Fruit fly (Drosophila melanogaster) whole organism, embryonic: ENCODE measurements around the gene Ser.

ENCODE experiments used
- Ada2b ChIP-seq: fragments of 200-800 bp; sonication (Bioruptor generic); IDR thresholded peaks from 2 replicates; pipeline ENCODE4 v1.3.6; 2022; ENCODE audit warnings: missing biosample characterization, missing genetic modification characterization
- Aef1 ChIP-seq: fragments of 200-800 bp; sonication (Bioruptor generic); IDR thresholded peaks from 3 replicates; pipeline ENCODE4 v1.3.6; 2022; ENCODE audit warnings: missing biosample characterization, missing genetic modification characterization
- CG11085 ChIP-seq: fragments of 200-800 bp; sonication (Bioruptor generic); IDR thresholded peaks from 2 replicates; pipeline ENCODE4 v1.3.6; 2022; ENCODE audit warnings: missing biosample characterization, missing genetic modification characterization
- CG11093 ChIP-seq: fragments of 200-800 bp; sonication (Bioruptor generic); IDR thresholded peaks from 3 replicates; pipeline ENCODE4 v1.3.6; 2022; ENCODE audit warnings: missing biosample characterization, missing genetic modification characterization
- CG11247 ChIP-seq: fragments of 200-800 bp; sonication (Bioruptor generic); IDR thresholded peaks from 2 replicates; pipeline ENCODE4 v1.3.6; 2022; ENCODE audit warnings: missing biosample characterization, missing genetic modification characterization
- CG11695 ChIP-seq: fragments of 200-800 bp; sonication (Bioruptor generic); IDR thresholded peaks from 3 replicates; pipeline ENCODE4 v1.3.6; 2022; ENCODE audit warnings: missing biosample characterization, missing genetic modification characterization
- CG12299 ChIP-seq: fragments of 200-800 bp; sonication (Bioruptor generic); optimal IDR thresholded peaks from 2 replicates; lab custom pipeline; 2018; ENCODE audit warnings: missing biosample characterization, mild to moderate bottlenecking, missing genetic modification characterization
- CG12769 ChIP-seq: fragments of 200-800 bp; sonication (Bioruptor generic); optimal IDR thresholded peaks from 2 replicates; lab custom pipeline; 2019; ENCODE audit warnings: missing biosample characterization, mild to moderate bottlenecking, missing genetic modification characterization, moderate library complexity
- CG13287 ChIP-seq: fragments of 200-800 bp; sonication (Bioruptor generic); IDR thresholded peaks from 2 replicates; pipeline ENCODE4 v1.3.6; 2022; ENCODE audit warnings: missing biosample characterization, missing genetic modification characterization; ENCODE audit not compliant: partially characterized antibody
- CG14710 ChIP-seq: fragments of 200-800 bp; sonication (Bioruptor generic); optimal IDR thresholded peaks from 3 replicates; lab custom pipeline; 2019; ENCODE audit warnings: missing biosample characterization, mild to moderate bottlenecking, missing genetic modification characterization, moderate library complexity
- CG16779 ChIP-seq: fragments of 200-800 bp; sonication (Bioruptor generic); IDR thresholded peaks from 2 replicates; pipeline ENCODE4 v1.3.6; 2022; ENCODE audit warnings: missing biosample characterization, missing genetic modification characterization
- CG18262 ChIP-seq: fragments of 200-800 bp; optimal IDR thresholded peaks from 3 replicates; lab custom pipeline; 2019; ENCODE audit warnings: missing biosample characterization, mild to moderate bottlenecking, missing genetic modification characterization, moderate library complexity
- CG2875 ChIP-seq: fragments of 200-800 bp; sonication (Bioruptor generic); optimal IDR thresholded peaks from 2 replicates; lab custom pipeline; 2017; ENCODE audit warnings: missing biosample characterization, mild to moderate bottlenecking, missing genetic modification characterization, missing genetic modification reagents
- CG32767 ChIP-seq: fragments of 200-800 bp; sonication (Bioruptor generic); IDR thresholded peaks from 2 replicates; pipeline ENCODE4 v1.3.6; 2022; ENCODE audit warnings: missing biosample characterization, missing genetic modification characterization
- CG34224 ChIP-seq: fragments of 200-800 bp; sonication (Bioruptor generic); IDR thresholded peaks from 3 replicates; pipeline ENCODE4 v1.3.6; 2022; ENCODE audit warnings: missing biosample characterization, missing genetic modification characterization; ENCODE audit not compliant: partially characterized antibody
- CG5245 ChIP-seq: fragments of 200-800 bp; sonication (Bioruptor generic); optimal IDR thresholded peaks from 3 replicates; lab custom pipeline; 2016; ENCODE audit warnings: missing biosample characterization, missing genetic modification characterization
- CG7556 ChIP-seq: fragments of 200-800 bp; sonication (Bioruptor generic); optimal IDR thresholded peaks from 2 replicates; lab custom pipeline; 2017; ENCODE audit warnings: missing biosample characterization, mild to moderate bottlenecking, missing genetic modification characterization
- CG8089 ChIP-seq: fragments of 200-800 bp; sonication (Bioruptor generic); optimal IDR thresholded peaks from 3 replicates; lab custom pipeline; 2016; ENCODE audit warnings: missing biosample characterization, missing genetic modification characterization
- CG8765 ChIP-seq: fragments of 200-800 bp; sonication (Bioruptor generic); IDR thresholded peaks from 2 replicates; pipeline ENCODE4 v1.3.6; 2022; ENCODE audit warnings: missing biosample characterization, missing genetic modification characterization
- CkIIα-i1 ChIP-seq: fragments of 200-800 bp; sonication (Bioruptor generic); IDR thresholded peaks from 2 replicates; pipeline ENCODE4 v1.3.6; 2022; ENCODE audit warnings: missing biosample characterization, missing genetic modification characterization
- E2f1 ChIP-seq: fragments of 200-800 bp; sonication (Bioruptor generic); IDR thresholded peaks from 2 replicates; pipeline ENCODE4 v1.3.6; 2022; ENCODE audit warnings: missing biosample characterization, missing genetic modification characterization
- Eip74EF ChIP-seq, 2 experiments: fragments of 200-800 bp in 1 of 2; fragments of >200 bp in 1 of 2; sonication (Bioruptor generic) in 1 of 2; optimal IDR thresholded peaks; 2 replicates each; lab custom pipeline; 2017 to 2019; ENCODE audit warnings: missing biosample characterization in 2 of 2, missing genetic modification characterization in 2 of 2, mild to moderate bottlenecking in 1 of 2, moderate library complexity in 1 of 2
- Fer3 ChIP-seq: fragments of 200-800 bp; sonication (Bioruptor generic); optimal IDR thresholded peaks from 2 replicates; lab custom pipeline; 2018; ENCODE audit warnings: missing biosample characterization, mild to moderate bottlenecking, missing genetic modification characterization, moderate library complexity
- GATAe ChIP-seq: fragments of 200-800 bp; sonication (Bioruptor generic); conservative IDR thresholded peaks from 2 replicates; pipeline ENCODE4 v1.3.6; 2022; ENCODE audit warnings: missing biosample characterization, missing genetic modification characterization
- Med ChIP-seq: fragments of 200-800 bp; sonication (Bioruptor generic); peaks from one replicate; lab custom pipeline; 2016; ENCODE audit warnings: missing biosample characterization, missing genetic modification characterization, mild to moderate bottlenecking, inconsistent platforms, moderate library complexity
- Myb ChIP-seq: fragments of 200-800 bp; sonication (Bioruptor generic); optimal IDR thresholded peaks from 2 replicates; lab custom pipeline; 2016; ENCODE audit warnings: missing biosample characterization, missing genetic modification characterization
- NFAT ChIP-seq: fragments of 200-800 bp; sonication (Bioruptor generic); IDR thresholded peaks from 2 replicates; pipeline ENCODE4 v1.3.6; 2022; ENCODE audit warnings: missing biosample characterization, missing genetic modification characterization
- Poxn ChIP-seq: fragments of 200-800 bp; sonication (Bioruptor generic); IDR thresholded peaks from 2 replicates; pipeline ENCODE4 v1.3.6; 2022; ENCODE audit warnings: missing biosample characterization, missing genetic modification characterization
- Sox102F ChIP-seq: fragments of 200-800 bp; sonication (Bioruptor generic); optimal IDR thresholded peaks from 2 replicates; lab custom pipeline; 2018; ENCODE audit warnings: missing biosample characterization, mild to moderate bottlenecking, missing genetic modification characterization, moderate library complexity
- Spps ChIP-seq: fragments of 200-800 bp; sonication (Bioruptor generic); optimal IDR thresholded peaks from 2 replicates; lab custom pipeline; 2018; ENCODE audit warnings: missing biosample characterization, mild to moderate bottlenecking, missing genetic modification characterization
- Usf ChIP-seq: fragments of 200-800 bp; sonication (Bioruptor generic); optimal IDR thresholded peaks from 2 replicates; lab custom pipeline; 2017; ENCODE audit warnings: missing genotype, missing biosample characterization, missing genetic modification characterization
- bab2 ChIP-seq: fragments of 200-800 bp; sonication (Bioruptor generic); optimal IDR thresholded peaks from 2 replicates; lab custom pipeline; 2016; ENCODE audit warnings: missing biosample characterization, missing genetic modification characterization
- br ChIP-seq: fragments of >200 bp; optimal IDR thresholded peaks from 2 replicates; lab custom pipeline; 2017
- dysf ChIP-seq: fragments of 200-800 bp; sonication (Bioruptor generic); IDR thresholded peaks from 3 replicates; pipeline ENCODE4 v1.3.6; 2022; ENCODE audit warnings: missing biosample characterization, missing genetic modification characterization
- ems ChIP-seq: fragments of 200-800 bp; sonication (Bioruptor generic); optimal IDR thresholded peaks from 3 replicates; lab custom pipeline; 2016; ENCODE audit warnings: missing biosample characterization, missing genetic modification characterization
- ewg ChIP-seq: fragments of 200-800 bp; sonication (Bioruptor generic); optimal IDR thresholded peaks from 3 replicates; lab custom pipeline; 2017; ENCODE audit warnings: mild to moderate bottlenecking, missing biosample characterization, missing genetic modification reagents, missing genetic modification characterization
- ftz-f1 ChIP-seq: fragments of 200-800 bp; sonication (Bioruptor generic); optimal IDR thresholded peaks from 2 replicates; lab custom pipeline; 2016; ENCODE audit warnings: missing biosample characterization, missing genetic modification characterization
- gem ChIP-seq: fragments of 200-800 bp; sonication (Bioruptor generic); optimal IDR thresholded peaks from 2 replicates; lab custom pipeline; 2019; ENCODE audit warnings: missing biosample characterization, mild to moderate bottlenecking, missing genetic modification characterization, moderate library complexity
- gt ChIP-seq: fragments of 200-800 bp; sonication (Bioruptor generic); IDR thresholded peaks from 2 replicates; pipeline ENCODE4 v1.3.6; 2022; ENCODE audit warnings: missing biosample characterization, missing genetic modification characterization
- kah ChIP-seq: fragments of 200-800 bp; sonication (Bioruptor generic); optimal IDR thresholded peaks from 2 replicates; lab custom pipeline; 2018; ENCODE audit warnings: missing biosample characterization, mild to moderate bottlenecking, missing genetic modification characterization
- knrl ChIP-seq: fragments of 200-800 bp; sonication (Bioruptor generic); IDR thresholded peaks from 3 replicates; pipeline ENCODE4 v1.3.6; 2022; ENCODE audit warnings: missing biosample characterization, missing genetic modification characterization; ENCODE audit not compliant: partially characterized antibody
- mirr ChIP-seq: fragments of 200-800 bp; sonication (Bioruptor generic); optimal IDR thresholded peaks from 3 replicates; lab custom pipeline; 2018; ENCODE audit warnings: missing biosample characterization, mild to moderate bottlenecking, missing genetic modification characterization
- onecut ChIP-seq: fragments of 200-800 bp; sonication (Bioruptor generic); IDR thresholded peaks from 2 replicates; pipeline ENCODE4 v1.3.6; 2022; ENCODE audit warnings: missing biosample characterization, missing genetic modification characterization
- pfk ChIP-seq: fragments of 200-800 bp; sonication (Bioruptor generic); optimal IDR thresholded peaks from 2 replicates; lab custom pipeline; 2018; ENCODE audit warnings: missing biosample characterization, mild to moderate bottlenecking, missing genetic modification characterization, moderate library complexity
- pho ChIP-seq: fragments of 200-800 bp; sonication (Bioruptor generic); optimal IDR thresholded peaks from 2 replicates; lab custom pipeline; 2016; ENCODE audit warnings: missing biosample characterization, missing genetic modification characterization
- so ChIP-seq: fragments of 200-800 bp; sonication (Bioruptor generic); IDR thresholded peaks from 3 replicates; pipeline ENCODE4 v1.3.6; 2022; ENCODE audit warnings: missing biosample characterization, missing genetic modification characterization
- tap ChIP-seq: fragments of 200-800 bp; optimal IDR thresholded peaks from 3 replicates; lab custom pipeline; 2019; ENCODE audit warnings: missing biosample characterization, mild to moderate bottlenecking, missing genetic modification characterization, moderate library complexity
- tgo ChIP-seq: fragments of 200-800 bp; sonication (Bioruptor generic); IDR thresholded peaks from 3 replicates; pipeline ENCODE4 v1.3.6; 2022; ENCODE audit warnings: missing biosample characterization, missing genetic modification characterization
- trem ChIP-seq: fragments of 200-800 bp; optimal IDR thresholded peaks from 3 replicates; lab custom pipeline; 2019; ENCODE audit warnings: missing biosample characterization, mild to moderate bottlenecking, missing genetic modification characterization, moderate library complexity
- vvl ChIP-seq: fragments of 200-800 bp; sonication (Bioruptor generic); IDR thresholded peaks from 2 replicates; pipeline ENCODE4 v1.3.6; 2022; ENCODE audit warnings: missing biosample characterization, missing genetic modification characterization

The Ser gene

dm6 chr3R:27153062-27153878 lies 40.8 kb downstream of the Ser start (continued):
- TF ChIP-seq Usf (peak; percentile 60), CG34224 (no peak), so (GFP tag; lab: Robert Waterston, UW) (no peak), tgo (peak; percentile 25; the same call in 1 of the 3 replicates), CG11093 (GFP tag; lab: Robert Waterston, UW) (no peak), GATAe (GFP tag; lab: Robert Waterston, UW) (0 out of 2 replicates have a peak, but pooled peaks have one; percentile 16), CG2875 (GFP tag; lab: Kevin White, UChicago) (no peak), Aef1 (GFP tag; lab: Robert Waterston, UW) (peak; percentile 27; the same call in 1 of the 3 replicates), Med (peak; percentile 78), CG13287 (GFP tag; lab: Robert Waterston, UW) (no peak), ftz-f1 (GFP tag; lab: Kevin White, UChicago) (no peak), pho (GFP tag; lab: Kevin White, UChicago) (peak; percentile 37), dysf (GFP tag; lab: Robert Waterston, UW) (peak; percentile 59; the same call in 2 of the 3 replicates), br (lab: Kevin White, UChicago) (no peak), gt (GFP tag; lab: Robert Waterston, UW) (no peak), Fer3 (tag; lab: Kevin White, UChicago) (peak; percentile 16), CG11247 (no peak), ewg (no peak), CG8089 (GFP tag; lab: Kevin White, UChicago) (no peak), Eip74EF (GFP tag; optimal IDR thresholded peaks at IDR 0.05; lab: Kevin White, UChicago) (no peak), trem (tag; lab: Kevin White, UChicago) (peak; percentile 22), CG7556 (GFP tag; lab: Kevin White, UChicago) (peak; percentile 67), CG18262 (peak; percentile 68), pfk (GFP tag; lab: Kevin White, UChicago) (no peak), CkIIα-i1 (no peak), Ada2b (GFP tag; lab: Robert Waterston, UW) (no peak), knrl (GFP tag; lab: Robert Waterston, UW) (no peak), Myb (GFP tag; lab: Kevin White, UChicago) (peak; percentile 15), Sox102F (GFP tag; lab: Kevin White, UChicago) (peak; percentile 25), E2f1 (no peak), kah (GFP tag; lab: Kevin White, UChicago) (no peak), CG32767 (GFP tag; lab: Robert Waterston, UW) (no peak), NFAT (GFP tag; lab: Robert Waterston, UW) (no peak), vvl (GFP tag; lab: Robert Waterston, UW) (0 out of 2 replicates have a peak, but pooled peaks have one; percentile 45), onecut (GFP tag; lab: Robert Waterston, UW) (no peak), CG5245 (GFP tag; lab: Kevin White, UChicago) (no peak), tap (tag; lab: Kevin White, UChicago) (peak; percentile 26), CG11695 (GFP tag; lab: Robert Waterston, UW) (peak; percentile 33; the same call in 1 of the 3 replicates), CG14710 (peak; percentile 39), Spps (tag; lab: Kevin White, UChicago) (peak; percentile 17), CG8765 (GFP tag; lab: Robert Waterston, UW) (no peak), CG16779 (no peak), ems (GFP tag; lab: Kevin White, UChicago) (peak; percentile 8), Poxn (no peak), mirr (GFP tag; lab: Kevin White, UChicago) (no peak), gem (tag; lab: Kevin White, UChicago) (peak; percentile 72), bab2 (GFP tag; lab: Kevin White, UChicago) (peak; percentile 26), CG12299 (peak; percentile 43), CG12769 (peak; percentile 72), CG11085 (GFP tag; lab: Robert Waterston, UW) (no peak)
